Fruit fly (Drosophila melanogaster) whole organism, embryonic: ENCODE measurements around the gene CG17010.

ENCODE experiments used
- Awh ChIP-seq: fragments of 200-800 bp; sonication (Bioruptor generic); IDR thresholded peaks from 2 replicates; pipeline ENCODE4, ENCODE4 v1.3.6; 2022; ENCODE audit warnings: missing biosample characterization, missing genetic modification characterization
- CG10267 ChIP-seq: fragments of 200-800 bp; sonication (Bioruptor generic); optimal IDR thresholded peaks from 2 replicates; lab custom pipeline; 2018; ENCODE audit warnings: missing biosample characterization, mild to moderate bottlenecking, missing genetic modification characterization, moderate library complexity
- CG11456 ChIP-seq: fragments of 200-800 bp; sonication (Bioruptor generic); IDR thresholded peaks from 3 replicates; pipeline ENCODE4 v1.3.6; 2022; ENCODE audit warnings: missing biosample characterization, missing genetic modification characterization
- CG12219 ChIP-seq: fragments of 200-800 bp; sonication (Bioruptor generic); optimal IDR thresholded peaks from 3 replicates; lab custom pipeline; 2018; ENCODE audit warnings: missing biosample characterization, mild to moderate bottlenecking, missing genetic modification characterization
- CG12299 ChIP-seq: fragments of 200-800 bp; sonication (Bioruptor generic); optimal IDR thresholded peaks from 2 replicates; lab custom pipeline; 2018; ENCODE audit warnings: missing biosample characterization, mild to moderate bottlenecking, missing genetic modification characterization
- CG13894 ChIP-seq: fragments of 200-800 bp; sonication (Bioruptor generic); optimal IDR thresholded peaks from 3 replicates; lab custom pipeline; 2018; ENCODE audit warnings: missing biosample characterization, mild to moderate bottlenecking, missing genetic modification characterization, moderate library complexity
- CG14441 ChIP-seq: fragments of 200-800 bp; sonication (Bioruptor generic); IDR thresholded peaks from 2 replicates; pipeline ENCODE4 v1.3.6; 2022; ENCODE audit warnings: missing biosample characterization, missing genetic modification characterization
- CG14860 ChIP-seq: fragments of 200-800 bp; sonication (Bioruptor generic); IDR thresholded peaks from 3 replicates; pipeline ENCODE4 v1.3.6; 2022; ENCODE audit warnings: missing biosample characterization, missing genetic modification characterization; ENCODE audit not compliant: partially characterized antibody
- CG15479 ChIP-seq: fragments of 200-800 bp; sonication (Bioruptor generic); optimal IDR thresholded peaks from 3 replicates; lab custom pipeline; 2019; ENCODE audit warnings: missing biosample characterization, mild to moderate bottlenecking, missing genetic modification characterization, moderate library complexity
- CG18764 ChIP-seq: fragments of 200-800 bp; sonication (Bioruptor generic); optimal IDR thresholded peaks from 3 replicates; lab custom pipeline; 2016; ENCODE audit warnings: missing biosample characterization, missing genetic modification characterization
- CG2202 ChIP-seq: fragments of 200-800 bp; sonication (Bioruptor generic); optimal IDR thresholded peaks from 2 replicates; lab custom pipeline; 2018; ENCODE audit warnings: missing biosample characterization, mild to moderate bottlenecking, missing genetic modification characterization
- CG31441 ChIP-seq: fragments of 200-800 bp; sonication (Bioruptor generic); IDR thresholded peaks from 2 replicates; pipeline ENCODE4 v1.3.6; 2022; ENCODE audit warnings: missing biosample characterization, missing genetic modification characterization
- CG32767 ChIP-seq: fragments of 200-800 bp; sonication (Bioruptor generic); IDR thresholded peaks from 2 replicates; pipeline ENCODE4 v1.3.6; 2022; ENCODE audit warnings: missing biosample characterization, missing genetic modification characterization
- CG4617 ChIP-seq: fragments of 200-800 bp; sonication (Bioruptor generic); optimal IDR thresholded peaks from 3 replicates; lab custom pipeline; 2016; ENCODE audit warnings: missing biosample characterization, missing genetic modification characterization, borderline replicate concordance
- CG4730 ChIP-seq: fragments of 200-800 bp; sonication (Bioruptor generic); IDR thresholded peaks from 2 replicates; pipeline ENCODE4 v1.3.6; 2022; ENCODE audit warnings: missing biosample characterization, missing genetic modification characterization
- CG6854 ChIP-seq: fragments of 200-800 bp; sonication (Bioruptor generic); optimal IDR thresholded peaks from 3 replicates; lab custom pipeline; 2017; ENCODE audit warnings: missing biosample characterization, mild to moderate bottlenecking, missing genetic modification characterization
- CG7786 ChIP-seq: fragments of 200-800 bp; sonication (Bioruptor generic); optimal IDR thresholded peaks from 2 replicates; lab custom pipeline; 2016; ENCODE audit warnings: missing biosample characterization, missing genetic modification characterization
- CHES-1-like ChIP-seq: fragments of 200-800 bp; sonication (Bioruptor generic); optimal IDR thresholded peaks from 2 replicates; lab custom pipeline; 2016; ENCODE audit warnings: missing biosample characterization, missing genetic modification characterization
- Deaf1 ChIP-seq: fragments of 200-800 bp; optimal IDR thresholded peaks from 3 replicates; lab custom pipeline; 2019; ENCODE audit warnings: missing biosample characterization, mild to moderate bottlenecking, missing genetic modification characterization, moderate library complexity
- Ets65A ChIP-seq: fragments of 200-800 bp; sonication (Bioruptor generic); peaks from one replicate; lab custom pipeline; 2016; ENCODE audit warnings: missing biosample characterization, missing genetic modification characterization
- Hsf ChIP-seq: fragments of 200-800 bp; sonication (Bioruptor generic); optimal IDR thresholded peaks from 3 replicates; lab custom pipeline; 2016; ENCODE audit warnings: missing biosample characterization, missing genetic modification characterization
- MBD-R2 ChIP-seq: fragments of 200-800 bp; sonication (Bioruptor generic); IDR thresholded peaks from 2 replicates; pipeline ENCODE4 v1.3.6; 2022; ENCODE audit warnings: missing biosample characterization, missing genetic modification characterization
- Mrtf ChIP-seq: fragments of 200-800 bp; sonication (Bioruptor generic); IDR thresholded peaks from 3 replicates; pipeline ENCODE4 v1.3.6; 2022; ENCODE audit warnings: missing biosample characterization, missing genetic modification characterization
- Ravus ChIP-seq: fragments of 200-800 bp; sonication (Bioruptor generic); IDR thresholded peaks from 2 replicates; pipeline ENCODE4 v1.3.6; 2022; ENCODE audit warnings: missing biosample characterization, missing genetic modification characterization
- TFAM ChIP-seq: fragments of 200-800 bp; sonication (Bioruptor generic); optimal IDR thresholded peaks from 2 replicates; lab custom pipeline; 2017; ENCODE audit warnings: missing biosample characterization, missing genetic modification characterization, inconsistent platforms
- al ChIP-seq: fragments of 200-800 bp; sonication (Bioruptor generic); IDR thresholded peaks from 2 replicates; pipeline ENCODE4 v1.3.6; 2022; ENCODE audit warnings: missing biosample characterization, missing genetic modification characterization
- az2 ChIP-seq: fragments of 200-800 bp; sonication (Bioruptor generic); optimal IDR thresholded peaks from 3 replicates; lab custom pipeline; 2016; ENCODE audit warnings: missing biosample characterization, missing genetic modification characterization
- bowl ChIP-seq: fragments of 200-800 bp; sonication (Bioruptor generic); IDR thresholded peaks from 2 replicates; pipeline ENCODE4 v1.3.6; 2022; ENCODE audit warnings: missing biosample characterization, missing genetic modification characterization
- cato ChIP-seq: fragments of 200-800 bp; sonication (Bioruptor generic); optimal IDR thresholded peaks from 2 replicates; lab custom pipeline; 2016; ENCODE audit warnings: missing biosample characterization, missing genetic modification characterization, borderline replicate concordance
- da ChIP-seq: fragments of 200-800 bp; sonication (Bioruptor generic); optimal IDR thresholded peaks from 2 replicates; lab custom pipeline; 2016; ENCODE audit warnings: missing biosample characterization, missing genetic modification characterization
- disco-r ChIP-seq: fragments of 200-800 bp; sonication (Bioruptor generic); optimal IDR thresholded peaks from 2 replicates; lab custom pipeline; 2016; ENCODE audit warnings: missing biosample characterization, missing genetic modification characterization
- en ChIP-seq: fragments of 200-800 bp; sonication (Bioruptor generic); optimal IDR thresholded peaks from 2 replicates; lab custom pipeline; 2016; ENCODE audit warnings: missing biosample characterization, missing genetic modification characterization
- ewg ChIP-seq: fragments of 200-800 bp; sonication (Bioruptor generic); optimal IDR thresholded peaks from 3 replicates; lab custom pipeline; 2017; ENCODE audit warnings: mild to moderate bottlenecking, missing biosample characterization, missing genetic modification reagents, missing genetic modification characterization
- h ChIP-seq: fragments of >200 bp; optimal IDR thresholded peaks from 2 replicates; lab custom pipeline; 2017
- ind ChIP-seq: fragments of 200-800 bp; sonication (Bioruptor generic); optimal IDR thresholded peaks from 3 replicates; lab custom pipeline; 2016; ENCODE audit warnings: missing biosample characterization, missing genetic modification characterization
- klu ChIP-seq: fragments of 200-800 bp; sonication (Bioruptor generic); IDR thresholded peaks from 2 replicates; pipeline ENCODE4 v1.3.6; 2022; ENCODE audit warnings: missing biosample characterization, missing genetic modification characterization
- kni ChIP-seq: fragments of 200-800 bp; sonication (Bioruptor generic); optimal IDR thresholded peaks from 3 replicates; lab custom pipeline; 2017; ENCODE audit warnings: mild to moderate bottlenecking, missing biosample characterization, missing genetic modification reagents, missing genetic modification characterization
- lola ChIP-seq, 3 experiments: fragments of >200 bp in 2 of 3; fragments of 200-800 bp in 1 of 3; sonication (Bioruptor generic) in 1 of 3; optimal IDR thresholded peaks; 2 replicates each; lab custom pipeline; 2017 to 2019; ENCODE audit warnings: missing biosample characterization in 3 of 3, missing genetic modification characterization in 3 of 3, mild to moderate bottlenecking in 1 of 3, moderate library complexity in 1 of 3
- luna ChIP-seq: fragments of 200-800 bp; sonication (Bioruptor generic); optimal IDR thresholded peaks from 2 replicates; lab custom pipeline; 2016; ENCODE audit warnings: missing biosample characterization, missing genetic modification characterization
- mam ChIP-seq: fragments of 200-800 bp; sonication (Bioruptor generic); optimal IDR thresholded peaks from 3 replicates; lab custom pipeline; 2016; ENCODE audit warnings: missing biosample characterization, missing genetic modification characterization
- mld ChIP-seq: fragments of 200-800 bp; sonication (Bioruptor generic); IDR thresholded peaks from 3 replicates; pipeline ENCODE4 v1.3.6; 2022; ENCODE audit warnings: missing biosample characterization, missing genetic modification characterization; ENCODE audit not compliant: partially characterized antibody
- nerfin-1 ChIP-seq: fragments of 200-800 bp; sonication (Bioruptor generic); optimal IDR thresholded peaks from 3 replicates; lab custom pipeline; 2019; ENCODE audit warnings: missing biosample characterization, mild to moderate bottlenecking, missing genetic modification characterization, moderate library complexity
- nom ChIP-seq: fragments of 200-800 bp; sonication (Bioruptor generic); optimal IDR thresholded peaks from 2 replicates; lab custom pipeline; 2017; ENCODE audit warnings: missing biosample characterization, missing genetic modification characterization, mild to moderate bottlenecking, moderate library complexity, missing genetic modification reagents
- p53 ChIP-seq: fragments of 200-800 bp; sonication (Bioruptor generic); optimal IDR thresholded peaks from 2 replicates; lab custom pipeline; 2016; ENCODE audit warnings: missing biosample characterization, missing genetic modification characterization
- peb ChIP-seq: fragments of 200-800 bp; sonication (Bioruptor generic); IDR thresholded peaks from 2 replicates; pipeline ENCODE4 v1.3.6; 2022; ENCODE audit warnings: missing biosample characterization, missing genetic modification characterization
- run ChIP-seq: fragments of 200-800 bp; sonication (Bioruptor generic); optimal IDR thresholded peaks from 3 replicates; lab custom pipeline; 2018; ENCODE audit warnings: missing biosample characterization, mild to moderate bottlenecking, missing genetic modification characterization
- sens-2 ChIP-seq: fragments of 200-800 bp; sonication (Bioruptor generic); IDR thresholded peaks from 2 replicates; pipeline ENCODE4 v1.3.6; 2022; ENCODE audit warnings: missing biosample characterization, missing genetic modification characterization
- slbo ChIP-seq: fragments of 200-800 bp; sonication (Bioruptor generic); IDR thresholded peaks from 2 replicates; pipeline ENCODE4 v1.3.6; 2022; ENCODE audit warnings: missing biosample characterization, missing genetic modification characterization
- tup ChIP-seq: fragments of 200-800 bp; sonication (Bioruptor generic); optimal IDR thresholded peaks from 2 replicates; lab custom pipeline; 2016; ENCODE audit warnings: missing biosample characterization, mild to moderate bottlenecking, missing genetic modification characterization, moderate library complexity
- usp ChIP-seq: fragments of >200 bp; optimal IDR thresholded peaks from 2 replicates; lab custom pipeline; 2017; ENCODE audit warnings: missing biosample characterization, missing genetic modification characterization
- wdn ChIP-seq: fragments of 200-800 bp; sonication (Bioruptor generic); IDR thresholded peaks from 2 replicates; pipeline ENCODE4 v1.3.6; 2022; ENCODE audit warnings: missing biosample characterization, missing genetic modification characterization
- z ChIP-seq: fragments of 200-800 bp; sonication (Bioruptor generic); IDR thresholded peaks from 3 replicates; pipeline ENCODE4 v1.3.6; 2022; ENCODE audit warnings: missing biosample characterization, missing genetic modification characterization

CG17010 gene

DNA sequence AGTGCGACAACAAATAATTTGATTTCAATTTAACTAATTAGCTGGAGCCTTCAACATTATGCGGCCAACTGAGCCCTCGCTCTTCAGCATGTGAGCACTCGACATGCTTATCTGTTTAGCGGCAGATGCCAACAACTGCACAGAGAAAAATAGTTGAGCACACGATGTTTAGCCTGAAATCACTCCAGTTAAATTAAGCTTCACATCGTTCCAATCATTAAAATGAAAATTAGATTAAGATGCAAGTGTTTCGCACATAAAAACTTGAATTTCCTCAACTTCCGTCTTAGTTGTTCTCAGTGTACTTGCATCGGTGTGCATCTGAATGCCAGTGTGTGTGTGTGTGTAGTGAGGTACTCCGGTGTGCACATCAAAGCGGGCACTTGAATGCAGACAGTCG is 5.4 kb upstream of the CG17010 start (continued):
- TF ChIP-seq CG12299 (tag; lab: Kevin White, UChicago) (no peak), CG18764 (peak; percentile 24), nerfin-1 (tag; lab: Kevin White, UChicago) (no peak), cato (GFP tag; lab: Kevin White, UChicago) (peak; percentile 35), CG31441 (GFP tag; lab: Robert Waterston, UW) (peak; percentile 41; the same call in 1 of the 2 replicates), CG12219 (GFP tag; lab: Kevin White, UChicago) (peak; percentile 26), Hsf (GFP tag; lab: Kevin White, UChicago) (peak; percentile 7), kni (GFP tag; lab: Kevin White, UChicago) (no peak), CG32767 (GFP tag; lab: Robert Waterston, UW) (0 out of 2 replicates have a peak, but pooled peaks have one; percentile 26), mld (GFP tag; lab: Robert Waterston, UW) (no peak), CG14441 (GFP tag; lab: Robert Waterston, UW) (no peak), ewg (GFP tag; lab: Kevin White, UChicago) (peak; percentile 22), slbo (peak; percentile 39; the same call in 1 of the 2 replicates), lola (GFP tag; optimal IDR thresholded peaks at IDR 0.05; lab: Kevin White, UChicago) (peak in 1 of 3 experiments; percentile 48), CG11456 (no peak), da (GFP tag; lab: Kevin White, UChicago) (no peak), Deaf1 (no peak), nom (GFP tag; lab: Kevin White, UChicago) (no peak), z (GFP tag; lab: Robert Waterston, UW) (no peak), bowl (no peak), CG6854 (no peak), mam (GFP tag; lab: Kevin White, UChicago) (peak; percentile 23), CG14860 (GFP tag; lab: Robert Waterston, UW) (no peak), h (no peak), CG4617 (no peak), CG13894 (no peak), disco-r (GFP tag; lab: Kevin White, UChicago) (no peak), az2 (GFP tag; lab: Kevin White, UChicago) (peak; percentile 51), en (GFP tag; lab: Kevin White, UChicago) (no peak), CG4730 (GFP tag; lab: Robert Waterston, UW) (peak; percentile 61), peb (GFP tag; lab: Robert Waterston, UW) (no peak; the same call in 1 of the 2 replicates), luna (no peak), Ets65A (GFP tag; lab: Kevin White, UChicago) (peak; percentile 72), CG15479 (GFP tag; lab: Kevin White, UChicago) (peak; percentile 7), Ravus (no peak), MBD-R2 (no peak), CG2202 (peak; percentile 51), usp (GFP tag; lab: Kevin White, UChicago) (no peak), ind (GFP tag; lab: Kevin White, UChicago) (peak; percentile 5), p53 (no peak), tup (GFP tag; lab: Kevin White, UChicago) (no peak), CHES-1-like (GFP tag; lab: Kevin White, UChicago) (no peak), CG7786 (GFP tag; lab: Kevin White, UChicago) (peak; percentile 56), run (tag; lab: Kevin White, UChicago) (no peak), al (GFP tag; lab: Robert Waterston, UW) (no peak), wdn (GFP tag; lab: Robert Waterston, UW) (no peak), Mrtf (GFP tag; lab: Robert Waterston, UW) (0 out of 3 replicates have a peak, but pooled peaks have one; percentile 38), CG10267 (tag; lab: Kevin White, UChicago) (peak; percentile 49), sens-2 (GFP tag; lab: Robert Waterston, UW) (peak; percentile 65; the same call in 1 of the 2 replicates), klu (GFP tag; lab: Robert Waterston, UW) (peak; percentile 25; the same call in 1 of the 2 replicates), TFAM (GFP tag; lab: Kevin White, UChicago) (no peak), Awh (GFP tag; lab: Robert Waterston, UW) (no peak)
